Worm (Caenorhabditis elegans): ENCODE measurements around the gene srh-274.
"Not testable (repeated sequence)": the region's sequence is repeated elsewhere in the genome, so short reads cannot be mapped to it uniquely, and the experiment has no call there.

Gene srh-274

DNA sequence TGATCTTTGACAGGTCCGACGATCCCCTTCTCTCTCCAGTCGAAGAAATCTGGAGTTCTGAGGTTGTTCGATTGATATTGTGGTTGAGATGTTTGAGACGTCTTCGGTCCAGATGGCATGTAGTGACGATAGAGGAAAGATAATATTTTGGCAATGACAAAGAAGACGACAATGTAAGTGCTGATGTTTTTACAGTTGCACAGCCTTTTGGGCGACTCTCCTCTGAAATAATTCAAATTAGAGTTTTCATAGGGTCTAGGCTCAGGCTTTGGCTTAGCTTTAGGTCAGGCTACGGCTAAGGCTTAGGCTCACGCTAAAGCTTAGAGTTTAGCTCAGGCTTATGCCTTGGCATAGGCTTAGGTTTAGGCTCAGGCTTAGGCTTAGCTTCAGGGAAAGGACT lies 21.0 kb upstream of the srh-274 start, which contains the start of gene C32B5.13:
Gene C32B5.13 (minus strand): TSS at position 101 of the 400 bp plus-strand sequence.
- no peak for TF ChIP-seq cey-2 (tag; optimal IDR thresholded peaks at IDR 0.05; ENCODE audit: borderline replicate concordance, insufficient read depth)
- TF ChIP-seq lin-15B (tag; optimal IDR thresholded peaks at IDR 0.05), result no peak
- no peak for TF ChIP-seq tra-1 (GFP tag; IDR thresholded peaks at IDR 0.05)
- peak in 1 of 2 experiments; percentile 16 for TF ChIP-seq unc-62 (GFP tag; optimal IDR thresholded peaks at IDR 0.05 in 1 of 2)
- TF ChIP-seq unc-62 (tag; optimal IDR thresholded peaks at IDR 0.05), result no peak
- no peak for TF ChIP-seq duxl-1 (tag; optimal IDR thresholded peaks at IDR 0.05; ENCODE audit: poor library complexity)

ce11 chrII:966962-967361 lies 16.0 kb upstream of the srh-274 start, which contains the start of gene fbxc-18:
Gene fbxc-18 (minus strand): TSS chrII:967062.
- TF ChIP-seq mxl-3 (GFP tag; optimal IDR thresholded peaks at IDR 0.05); lin-29 (GFP tag; IDR thresholded peaks at IDR 0.05); zfp-2 (tag; optimal IDR thresholded peaks at IDR 0.05): not testable (repeated sequence)

DNA sequence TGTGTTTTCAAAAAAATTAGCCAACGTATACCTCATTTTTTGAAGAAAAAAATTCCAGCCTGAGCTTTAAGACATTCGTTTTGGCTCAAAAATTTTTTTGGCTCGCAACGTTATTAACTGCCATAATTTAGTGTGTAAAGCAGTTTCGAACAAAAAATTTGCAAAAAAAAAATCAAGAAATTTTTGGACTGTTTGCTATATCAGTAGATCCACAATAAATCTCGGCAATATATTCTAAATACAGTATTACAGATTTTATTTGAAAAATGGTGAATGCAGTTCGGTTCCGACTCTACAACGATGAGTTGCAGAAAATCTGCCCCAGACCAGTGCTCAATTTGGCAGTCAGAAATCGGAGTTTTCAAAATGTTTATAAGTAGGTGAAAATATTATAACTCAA lies 14.8 kb upstream of the srh-274 start, which contains the start of gene C32B5.6:
Gene C32B5.6 (plus strand): TSS at position 301 of the 400 bp plus-strand sequence.
- not testable (repeated sequence) for TF ChIP-seq nhr-10 (tag; optimal IDR thresholded peaks at IDR 0.05); egl-27 (tag; optimal IDR thresholded peaks at IDR 0.05); nhr-25 (tag; optimal IDR thresholded peaks at IDR 0.05; ENCODE audit: borderline replicate concordance, insufficient read depth)

ce11 chrII:972850-973249 lies 10.1 kb upstream of the srh-274 start, which contains the start of gene C32B5.15:
Gene C32B5.15 (minus strand): TSS chrII:972950.
- no peak for TF ChIP-seq hlh-30 (tag; optimal IDR thresholded peaks at IDR 0.05; ENCODE audit: insufficient read depth)
- no peak for TF ChIP-seq lin-1 (GFP tag; IDR thresholded peaks at IDR 0.05)
- TF ChIP-seq nhr-42 (GFP tag; IDR thresholded peaks at IDR 0.05), result no peak
- no peak for TF ChIP-seq ces-1 (GFP tag; optimal IDR thresholded peaks at IDR 0.05)
- no peak for TF ChIP-seq T26A8.4 (GFP tag; IDR thresholded peaks at IDR 0.05)
- TF ChIP-seq lin-13 (GFP tag; optimal IDR thresholded peaks at IDR 0.05), result no peak
- no peak for TF ChIP-seq snpc-1.2 (GFP tag; IDR thresholded peaks at IDR 0.05)
- TF ChIP-seq dpl-1 (GFP tag; optimal IDR thresholded peaks at IDR 0.05), result no peak
- no peak for TF ChIP-seq nhr-28 (tag; optimal IDR thresholded peaks at IDR 0.05)
- no peak for TF ChIP-seq F49E8.2 (tag; optimal IDR thresholded peaks at IDR 0.05; ENCODE audit: borderline replicate concordance)
- TF ChIP-seq madf-5 (GFP tag; IDR thresholded peaks at IDR 0.05), result no peak
- no peak for TF ChIP-seq attf-4 (tag; optimal IDR thresholded peaks at IDR 0.05)

DNA sequence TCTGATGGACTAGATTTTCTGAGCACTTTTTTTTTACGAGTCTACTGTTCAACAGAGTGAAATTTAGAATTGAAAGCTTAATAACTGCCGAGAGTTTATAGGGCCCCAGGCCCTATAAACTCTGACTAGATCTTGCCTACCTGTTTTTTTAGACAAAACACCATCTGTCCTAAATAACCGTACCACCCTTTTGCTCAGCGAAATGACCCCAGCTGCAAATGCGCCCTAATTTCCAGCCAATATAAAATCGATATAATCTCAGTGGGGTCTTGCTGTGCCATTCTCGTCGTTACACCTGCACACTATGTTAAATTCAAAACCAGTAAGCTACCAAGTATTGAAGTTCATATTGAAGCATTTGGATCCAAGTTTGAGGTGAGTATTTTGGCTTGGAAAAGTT lies 8.9 kb upstream of the srh-274 start, which contains the start of gene fbxc-14:
Gene fbxc-14 (plus strand): TSS at position 301 of the 400 bp plus-strand sequence.
- TF ChIP-seq ceh-44 (GFP tag; IDR thresholded peaks at IDR 0.05), result no peak
- TF ChIP-seq nhr-41 (GFP tag; IDR thresholded peaks at IDR 0.05), result no peak
- TF ChIP-seq lir-3 (tag; optimal IDR thresholded peaks at IDR 0.05), result no peak
- TF ChIP-seq mxl-3 (GFP tag; optimal IDR thresholded peaks at IDR 0.05), result no peak
- no peak for TF ChIP-seq ztf-7 (tag; optimal IDR thresholded peaks at IDR 0.05)
- no peak for TF ChIP-seq nhr-42 (GFP tag; IDR thresholded peaks at IDR 0.05)
- no peak for TF ChIP-seq ZK546.5 (tag; optimal IDR thresholded peaks at IDR 0.05)
- no peak for TF ChIP-seq Y105C5A.15 (GFP tag; IDR thresholded peaks at IDR 0.05)
- no peak for TF ChIP-seq Y75B8A.6 (GFP tag; IDR thresholded peaks at IDR 0.05)
- no peak for TF ChIP-seq daf-8 (GFP tag; IDR thresholded peaks at IDR 0.05)
- TF ChIP-seq F44E2.7 (GFP tag; IDR thresholded peaks at IDR 0.05), result no peak
